Fruit fly (Drosophila melanogaster) whole organism, prepupa: ENCODE data around the gene ATPsynCF6.
A peak's percentile ranks its signal among the peaks of the same experiment; 100 is the strongest.

Experiments
- Blimp-1 ChIP-seq: fragments of 200-800 bp; sonication (Bioruptor generic); optimal IDR thresholded peaks from 3 replicates; lab custom pipeline; 2017; ENCODE audit warnings: missing biosample characterization, missing genetic modification characterization, mild to moderate bottlenecking, moderate library complexity, missing genetic modification reagents
- CG10631 ChIP-seq: fragments of 200-800 bp; sonication (Bioruptor generic); optimal IDR thresholded peaks from 2 replicates; lab custom pipeline; 2016; ENCODE audit warnings: missing biosample characterization, missing genetic modification characterization
- CG10669 ChIP-seq: fragments of 200-800 bp; sonication (Bioruptor generic); optimal IDR thresholded peaks from 3 replicates; lab custom pipeline; 2018; ENCODE audit warnings: missing biosample characterization, mild to moderate bottlenecking, missing genetic modification characterization, moderate library complexity
- CG11294 ChIP-seq: fragments of 200-800 bp; sonication (Bioruptor generic); IDR thresholded peaks from 2 replicates; pipeline ENCODE4 v1.3.6; 2022; ENCODE audit warnings: missing biosample characterization, missing genetic modification characterization
- CG11902 ChIP-seq: fragments of 200-800 bp; sonication (Bioruptor generic); optimal IDR thresholded peaks from 3 replicates; lab custom pipeline; 2016; ENCODE audit warnings: missing biosample characterization, missing genetic modification characterization
- CG15336 ChIP-seq: fragments of 200-800 bp; sonication (Bioruptor generic); IDR thresholded peaks from 2 replicates; pipeline ENCODE4 v1.3.6; 2022; ENCODE audit warnings: missing biosample characterization, missing genetic modification characterization
- CG16779 ChIP-seq: fragments of 200-800 bp; sonication (Bioruptor generic); optimal IDR thresholded peaks from 3 replicates; lab custom pipeline; 2017; ENCODE audit warnings: missing biosample characterization, mild to moderate bottlenecking, missing genetic modification characterization
- CG3032 ChIP-seq: fragments of 200-800 bp; optimal IDR thresholded peaks from 2 replicates; lab custom pipeline; 2019; ENCODE audit warnings: missing biosample characterization, mild to moderate bottlenecking, missing genetic modification characterization, moderate library complexity
- CG3919 ChIP-seq: fragments of 200-800 bp; sonication (Bioruptor generic); optimal IDR thresholded peaks from 3 replicates; lab custom pipeline; 2016; ENCODE audit warnings: missing biosample characterization, missing genetic modification characterization
- CG4318 ChIP-seq: fragments of 200-800 bp; sonication (Bioruptor generic); optimal IDR thresholded peaks from 3 replicates; lab custom pipeline; 2017; ENCODE audit warnings: missing biosample characterization, mild to moderate bottlenecking, missing genetic modification characterization
- CG6163 ChIP-seq: fragments of 200-800 bp; sonication (Bioruptor generic); IDR thresholded peaks from 3 replicates; pipeline ENCODE4 v1.3.6; 2022; ENCODE audit warnings: missing biosample characterization, missing genetic modification characterization
- CG6276 ChIP-seq: fragments of 200-800 bp; sonication (Bioruptor generic); optimal IDR thresholded peaks from 2 replicates; lab custom pipeline; 2017; ENCODE audit warnings: missing biosample characterization, mild to moderate bottlenecking, missing genetic modification characterization
- CG6792 ChIP-seq: fragments of 200-800 bp; sonication (Bioruptor generic); optimal IDR thresholded peaks from 3 replicates; lab custom pipeline; 2016; ENCODE audit warnings: missing biosample characterization, missing genetic modification characterization
- CG6808 ChIP-seq: fragments of 200-800 bp; sonication (Bioruptor generic); optimal IDR thresholded peaks from 3 replicates; lab custom pipeline; 2017; ENCODE audit warnings: missing biosample characterization, missing genetic modification characterization, mild to moderate bottlenecking, moderate library complexity, missing genetic modification reagents
- CG7368 ChIP-seq: fragments of 200-800 bp; sonication (Bioruptor generic); optimal IDR thresholded peaks from 3 replicates; lab custom pipeline; 2016; ENCODE audit warnings: missing biosample characterization, missing genetic modification characterization
- CG8119 ChIP-seq: fragments of 200-800 bp; sonication (Bioruptor generic); IDR thresholded peaks from 3 replicates; pipeline ENCODE4 v1.3.6; 2022; ENCODE audit warnings: missing biosample characterization, missing genetic modification characterization
- CG8319 ChIP-seq: fragments of 200-800 bp; sonication (Bioruptor generic); optimal IDR thresholded peaks from 3 replicates; lab custom pipeline; 2016; ENCODE audit warnings: missing biosample characterization, missing genetic modification characterization
- CG8632 ChIP-seq: fragments of 200-800 bp; sonication (Bioruptor generic); optimal IDR thresholded peaks from 3 replicates; lab custom pipeline; 2016; ENCODE audit warnings: missing biosample characterization, missing genetic modification characterization
- CG9139 ChIP-seq: fragments of 200-800 bp; sonication (Bioruptor generic); optimal IDR thresholded peaks from 3 replicates; lab custom pipeline; 2017; ENCODE audit warnings: missing biosample characterization, mild to moderate bottlenecking, missing genetic modification characterization
- Eip75B ChIP-seq: fragments of 200-800 bp; sonication (Bioruptor generic); optimal IDR thresholded peaks from 3 replicates; lab custom pipeline; 2016; ENCODE audit warnings: missing biosample characterization, missing genetic modification characterization
- Eip78C ChIP-seq: fragments of 200-800 bp; sonication (Bioruptor generic); peaks from one replicate; lab custom pipeline; 2016; ENCODE audit warnings: missing biosample characterization, missing genetic modification characterization
- Eip93F ChIP-seq: fragments of 200-800 bp; sonication (Bioruptor generic); optimal IDR thresholded peaks from 2 replicates; lab custom pipeline; 2016; ENCODE audit warnings: missing biosample characterization, mild to moderate bottlenecking, missing genetic modification characterization
- Ets21C ChIP-seq: fragments of 200-800 bp; sonication (Bioruptor generic); optimal IDR thresholded peaks from 3 replicates; lab custom pipeline; 2016; ENCODE audit warnings: missing biosample characterization, missing genetic modification characterization
- Ets96B ChIP-seq: fragments of 200-800 bp; optimal IDR thresholded peaks from 2 replicates; lab custom pipeline; 2019; ENCODE audit warnings: missing biosample characterization, mild to moderate bottlenecking, missing genetic modification characterization, moderate library complexity
- Hr38 ChIP-seq: sonication (Bioruptor generic); optimal IDR thresholded peaks from 2 replicates; lab custom pipeline; 2016; ENCODE audit warnings: missing biosample characterization, missing genetic modification characterization
- Hr4 ChIP-seq: fragments of 200-800 bp; sonication (Bioruptor generic); optimal IDR thresholded peaks from 3 replicates; lab custom pipeline; 2016; ENCODE audit warnings: missing biosample characterization, missing genetic modification characterization
- Lpt ChIP-seq: fragments of 200-800 bp; sonication (Bioruptor generic); optimal IDR thresholded peaks from 3 replicates; lab custom pipeline; 2016; ENCODE audit warnings: missing biosample characterization, missing genetic modification characterization
- Met ChIP-seq: fragments of 200-800 bp; sonication (Bioruptor generic); optimal IDR thresholded peaks from 3 replicates; lab custom pipeline; 2016; ENCODE audit warnings: missing biosample characterization, missing genetic modification characterization
- OdsH ChIP-seq: fragments of 200-800 bp; sonication (Bioruptor generic); optimal IDR thresholded peaks from 3 replicates; lab custom pipeline; 2016; ENCODE audit warnings: missing biosample characterization, missing genetic modification characterization
- Smox ChIP-seq: fragments of 200-800 bp; sonication (Bioruptor generic); optimal IDR thresholded peaks from 3 replicates; lab custom pipeline; 2016; ENCODE audit warnings: missing biosample characterization, missing genetic modification characterization
- Sox102F ChIP-seq: fragments of 200-800 bp; sonication (Bioruptor generic); optimal IDR thresholded peaks from 2 replicates; lab custom pipeline; 2016; ENCODE audit warnings: missing biosample characterization, mild to moderate bottlenecking, missing genetic modification characterization
- Sox15 ChIP-seq: fragments of 200-800 bp; sonication (Bioruptor generic); optimal IDR thresholded peaks from 3 replicates; lab custom pipeline; 2016; ENCODE audit warnings: missing biosample characterization, missing genetic modification characterization
- achi ChIP-seq: fragments of 200-800 bp; sonication (Bioruptor generic); optimal IDR thresholded peaks from 3 replicates; lab custom pipeline; 2016; ENCODE audit warnings: missing biosample characterization, missing genetic modification characterization
- acj6 ChIP-seq: fragments of 200-800 bp; sonication (Bioruptor generic); optimal IDR thresholded peaks from 3 replicates; lab custom pipeline; 2016; ENCODE audit warnings: missing biosample characterization, missing genetic modification characterization
- cyc ChIP-seq: fragments of 200-800 bp; sonication (Bioruptor generic); optimal IDR thresholded peaks from 3 replicates; lab custom pipeline; 2016; ENCODE audit warnings: missing biosample characterization, missing genetic modification characterization
- dsx ChIP-seq: fragments of 200-800 bp; optimal IDR thresholded peaks from 3 replicates; lab custom pipeline; 2019; ENCODE audit warnings: missing biosample characterization, mild to moderate bottlenecking, missing genetic modification characterization, moderate library complexity; ENCODE audit not compliant: poor library complexity, severe bottlenecking
- eg ChIP-seq: fragments of 200-800 bp; sonication (Bioruptor generic); IDR thresholded peaks from 3 replicates; pipeline ENCODE4 v1.3.6; 2022; ENCODE audit warnings: missing biosample characterization, missing genetic modification characterization
- esn ChIP-seq: fragments of 200-800 bp; sonication (Bioruptor generic); optimal IDR thresholded peaks from 2 replicates; lab custom pipeline; 2016; ENCODE audit warnings: missing biosample characterization, mild to moderate bottlenecking, missing genetic modification characterization, moderate library complexity
- fd59A ChIP-seq: fragments of 200-800 bp; sonication (Bioruptor generic); optimal IDR thresholded peaks from 2 replicates; lab custom pipeline; 2017; ENCODE audit warnings: missing biosample characterization, mild to moderate bottlenecking, missing genetic modification characterization, missing genetic modification reagents
- fd85E ChIP-seq: fragments of 200-800 bp; sonication (Bioruptor generic); optimal IDR thresholded peaks from 3 replicates; lab custom pipeline; 2016; ENCODE audit warnings: missing biosample characterization, missing genetic modification characterization
- fkh ChIP-seq: fragments of 200-800 bp; sonication (Bioruptor generic); optimal IDR thresholded peaks from 3 replicates; lab custom pipeline; 2017; ENCODE audit warnings: missing biosample characterization, mild to moderate bottlenecking, missing genetic modification characterization, moderate library complexity
- lz ChIP-seq: fragments of 200-800 bp; sonication (Bioruptor generic); optimal IDR thresholded peaks from 3 replicates; lab custom pipeline; 2016; ENCODE audit warnings: missing biosample characterization, missing genetic modification characterization
- net ChIP-seq: fragments of 200-800 bp; sonication (Bioruptor generic); optimal IDR thresholded peaks from 3 replicates; lab custom pipeline; 2016; ENCODE audit warnings: missing biosample characterization, missing genetic modification characterization
- salr ChIP-seq, 2 experiments: fragments of 200-800 bp; sonication (Bioruptor generic); optimal IDR thresholded peaks; 3 replicates each; lab custom pipeline; 2016 to 2018; ENCODE audit warnings: missing biosample characterization in 2 of 2, missing genetic modification characterization in 2 of 2, mild to moderate bottlenecking in 1 of 2
- ss ChIP-seq, 2 experiments: fragments of 200-800 bp; sonication (Bioruptor generic); optimal IDR thresholded peaks; 2 replicates in 1 of 2; 3 replicates in 1 of 2; lab custom pipeline; 2017 to 2018; ENCODE audit warnings: mild to moderate bottlenecking in 2 of 2, missing biosample characterization in 2 of 2, missing genetic modification characterization in 2 of 2, moderate library complexity in 1 of 2
- topi ChIP-seq: fragments of 200-800 bp; sonication (Bioruptor generic); optimal IDR thresholded peaks from 3 replicates; lab custom pipeline; 2016; ENCODE audit warnings: missing biosample characterization, missing genetic modification characterization

Gene ATPsynCF6

DNA sequence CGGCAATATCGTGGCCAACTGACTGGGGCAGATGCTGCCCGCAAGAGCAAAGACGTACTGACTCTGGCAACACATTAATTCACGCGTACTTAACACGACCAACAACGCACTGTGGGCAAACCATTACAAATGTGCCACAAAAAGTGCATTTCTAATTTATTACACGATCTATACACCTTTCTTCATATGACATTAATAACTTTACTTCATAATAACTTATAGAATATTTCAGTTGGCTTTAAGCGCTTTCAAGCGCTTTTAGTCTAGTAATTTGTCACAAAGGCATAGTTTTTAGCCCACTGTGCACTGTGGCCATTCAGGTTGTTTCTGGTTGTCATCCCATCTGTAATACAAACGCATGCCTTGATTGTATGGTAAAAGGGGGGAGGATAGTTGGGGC, 12.4 kb upstream of the ATPsynCF6 start (continued):
- no peak for TF ChIP-seq CG9139
- TF ChIP-seq Hr4 = peak; percentile 19
- TF ChIP-seq salr (GFP tag; optimal IDR thresholded peaks at IDR 0.05; lab: Kevin White, UChicago) = peak in 1 of 2 experiments; percentile 28
- TF ChIP-seq CG11294 (GFP tag; lab: Robert Waterston, UW) = no peak
- peak; percentile 3 for TF ChIP-seq Ets96B (tag; lab: Kevin White, UChicago)
- TF ChIP-seq CG6808 (GFP tag; lab: Kevin White, UChicago) = no peak
- no peak for TF ChIP-seq Hr38 (GFP tag; lab: Kevin White, UChicago)
- TF ChIP-seq acj6 = no peak
- TF ChIP-seq CG4318 (GFP tag; lab: Kevin White, UChicago) = peak; percentile 21
- no peak for TF ChIP-seq Sox15 (GFP tag; lab: Kevin White, UChicago)
- no peak for TF ChIP-seq esn (GFP tag; lab: Kevin White, UChicago)
- TF ChIP-seq CG3032 (tag; lab: Kevin White, UChicago) = peak; percentile 2
- peak; percentile 61; the same call in 1 of the 2 replicates for TF ChIP-seq CG15336 (GFP tag; lab: Robert Waterston, UW)
- TF ChIP-seq cyc (GFP tag; lab: Kevin White, UChicago) = no peak
- TF ChIP-seq fkh (GFP tag; lab: Kevin White, UChicago) = no peak
- no peak for TF ChIP-seq fd85E (GFP tag; lab: Kevin White, UChicago)
- TF ChIP-seq Sox102F (GFP tag; lab: Kevin White, UChicago) = peak; percentile 0
- no peak for TF ChIP-seq dsx (GFP tag; lab: Kevin White, UChicago)
- no peak for TF ChIP-seq Eip75B
- no peak for TF ChIP-seq CG8119 (GFP tag; lab: Robert Waterston, UW)
- no peak for TF ChIP-seq CG6163 (GFP tag; lab: Robert Waterston, UW)
- TF ChIP-seq Eip78C (GFP tag; lab: Kevin White, UChicago) = peak; percentile 74
- TF ChIP-seq CG10669 (GFP tag; lab: Kevin White, UChicago) = no peak
- TF ChIP-seq CG10631 (GFP tag; lab: Kevin White, UChicago) = no peak
- no peak for TF ChIP-seq topi (GFP tag; lab: Kevin White, UChicago)
- TF ChIP-seq CG8319 (GFP tag; lab: Kevin White, UChicago) = no peak
- peak; percentile 66; the same call in 2 of the 3 replicates for TF ChIP-seq eg (GFP tag; lab: Robert Waterston, UW)
- TF ChIP-seq CG6792 (GFP tag; lab: Kevin White, UChicago) = no peak
- TF ChIP-seq CG3919 (GFP tag; lab: Kevin White, UChicago) = no peak
- TF ChIP-seq net = no peak
- TF ChIP-seq Ets21C (GFP tag; lab: Kevin White, UChicago) = no peak
- no peak for TF ChIP-seq CG7368 (GFP tag; lab: Kevin White, UChicago)
- TF ChIP-seq Lpt (GFP tag; lab: Kevin White, UChicago) = peak; percentile 2
- peak; percentile 17 for TF ChIP-seq achi (GFP tag; lab: Kevin White, UChicago)
- no peak for TF ChIP-seq Met (GFP tag; lab: Kevin White, UChicago)
- TF ChIP-seq CG8632 (GFP tag; lab: Kevin White, UChicago) = no peak
- TF ChIP-seq CG11902 (GFP tag; lab: Kevin White, UChicago) = no peak
- no peak for TF ChIP-seq ss (GFP tag; optimal IDR thresholded peaks at IDR 0.05; lab: Kevin White, UChicago)
- TF ChIP-seq Smox (GFP tag; lab: Kevin White, UChicago) = no peak

dm6 chr3R:23367540-23367939, 11.7 kb upstream of the ATPsynCF6 start:
- peak; percentile 12 for TF ChIP-seq CG6276 (GFP tag; lab: Kevin White, UChicago)
- no peak for TF ChIP-seq CG11294 (GFP tag; lab: Robert Waterston, UW)
- no peak for TF ChIP-seq fd59A (GFP tag; lab: Kevin White, UChicago)
- no peak for TF ChIP-seq acj6
- TF ChIP-seq Ets21C (GFP tag; lab: Kevin White, UChicago) = no peak
- no peak for TF ChIP-seq lz
- no peak for TF ChIP-seq OdsH
- no peak for TF ChIP-seq CG10631 (GFP tag; lab: Kevin White, UChicago)
- TF ChIP-seq CG9139 = no peak
- peak; percentile 1 for TF ChIP-seq Ets96B (tag; lab: Kevin White, UChicago)
- TF ChIP-seq CG16779 (tag; lab: Kevin White, UChicago) = no peak
- TF ChIP-seq Sox102F (GFP tag; lab: Kevin White, UChicago) = no peak
- no peak for TF ChIP-seq topi (GFP tag; lab: Kevin White, UChicago)
- no peak for TF ChIP-seq CG6808 (GFP tag; lab: Kevin White, UChicago)
- TF ChIP-seq CG8319 (GFP tag; lab: Kevin White, UChicago) = no peak
- TF ChIP-seq CG8632 (GFP tag; lab: Kevin White, UChicago) = no peak
- TF ChIP-seq CG6163 (GFP tag; lab: Robert Waterston, UW) = peak; percentile 64
- TF ChIP-seq eg (GFP tag; lab: Robert Waterston, UW) = peak; percentile 58; the same call in 1 of the 3 replicates
- TF ChIP-seq fd85E (GFP tag; lab: Kevin White, UChicago) = no peak
- no peak for TF ChIP-seq CG10669 (GFP tag; lab: Kevin White, UChicago)
- no peak for TF ChIP-seq cyc (GFP tag; lab: Kevin White, UChicago)
- TF ChIP-seq salr (GFP tag; optimal IDR thresholded peaks at IDR 0.05; lab: Kevin White, UChicago) = no peak
- TF ChIP-seq Hr38 (GFP tag; lab: Kevin White, UChicago) = no peak
- TF ChIP-seq CG6792 (GFP tag; lab: Kevin White, UChicago) = no peak
- no peak for TF ChIP-seq CG3032 (tag; lab: Kevin White, UChicago)
- no peak for TF ChIP-seq dsx (GFP tag; lab: Kevin White, UChicago)
- TF ChIP-seq Blimp-1 (GFP tag; lab: Kevin White, UChicago) = no peak
- TF ChIP-seq CG8119 (GFP tag; lab: Robert Waterston, UW) = peak; percentile 34; the same call in 1 of the 3 replicates
- TF ChIP-seq Eip93F (GFP tag; lab: Kevin White, UChicago) = no peak
- no peak for TF ChIP-seq fkh (GFP tag; lab: Kevin White, UChicago)
- TF ChIP-seq Met (GFP tag; lab: Kevin White, UChicago) = no peak
- TF ChIP-seq CG4318 (GFP tag; lab: Kevin White, UChicago) = no peak
